Fruit fly (Drosophila melanogaster): ENCODE results near the gene sta.

Gene sta

dm6 chrX:1476848-1477247 is 6.4 kb downstream of the sta start, which contains the start of the genes Rab27 and mei-38 (continued):
- TF ChIP-seq hkb (optimal IDR thresholded peaks at IDR 0.05): no peak
- TF ChIP-seq hkb (GFP tag; IDR thresholded peaks at IDR 0.05): no peak
- peak; percentile 71; the same call in 3 of the 4 replicates for TF ChIP-seq Dll (GFP tag; IDR thresholded peaks at IDR 0.05; ENCODE audit: partially characterized antibody)
- no peak for TF ChIP-seq aop (GFP tag; IDR thresholded peaks at IDR 0.05)
- TF ChIP-seq Nf-YA (GFP tag; IDR thresholded peaks at IDR 0.05): no peak
- TF ChIP-seq Antp (GFP tag; optimal IDR thresholded peaks at IDR 0.05): peak; percentile 32
- TF ChIP-seq CG7786 (GFP tag; optimal IDR thresholded peaks at IDR 0.05): peak; percentile 36
- peak; percentile 73 for TF ChIP-seq CG16813 (GFP tag; IDR thresholded peaks at IDR 0.05; ENCODE audit: partially characterized antibody)
- TF ChIP-seq jumu (GFP tag; optimal IDR thresholded peaks at IDR 0.05): peak; percentile 44
- TF ChIP-seq CoRest (tag; optimal IDR thresholded peaks at IDR 0.05): peak; percentile 8
- TF ChIP-seq Bdp1 (GFP tag; optimal IDR thresholded peaks at IDR 0.05): peak; percentile 22
- TF ChIP-seq Optix (GFP tag; IDR thresholded peaks at IDR 0.05): no peak
- no peak for TF ChIP-seq CG2678 (tag; optimal IDR thresholded peaks at IDR 0.05)
- peak; percentile 27; the same call in 1 of the 2 replicates for TF ChIP-seq E2f1 (GFP tag; IDR thresholded peaks at IDR 0.05)
- TF ChIP-seq Kr (GFP tag; optimal IDR thresholded peaks at IDR 0.05): no peak
- no peak for TF ChIP-seq CG5180 (GFP tag; optimal IDR thresholded peaks at IDR 0.05)
- no peak for TF ChIP-seq CG1602 (GFP tag; optimal IDR thresholded peaks at IDR 0.05)
- TF ChIP-seq dysf (GFP tag; IDR thresholded peaks at IDR 0.05): no peak
- TF ChIP-seq E2f2 (GFP tag; IDR thresholded peaks at IDR 0.05): peak; percentile 97

- TF ChIP-seq HLH4C (GFP tag; IDR thresholded peaks at IDR 0.05; ENCODE audit: partially characterized antibody) (no peak), gsb-n (tag; optimal IDR thresholded peaks at IDR 0.05) (no peak), kah (GFP tag; optimal IDR thresholded peaks at IDR 0.05) (no peak), Sin3A (optimal IDR thresholded peaks at IDR 0.05) (no peak), stwl (tag; optimal IDR thresholded peaks at IDR 0.05) (no peak), scrt (GFP tag; optimal IDR thresholded peaks at IDR 0.05) (peak; percentile 92), CG12299 (tag; optimal IDR thresholded peaks at IDR 0.05) (no peak), CG9609 (GFP tag; optimal IDR thresholded peaks at IDR 0.05) (no peak), unpg (GFP tag; optimal IDR thresholded peaks at IDR 0.05) (no peak), amos (GFP tag; IDR thresholded peaks at IDR 0.05; ENCODE audit: partially characterized antibody) (no peak), Fer1 (GFP tag; optimal IDR thresholded peaks at IDR 0.05) (peak; percentile 87), Deaf1 (tag; optimal IDR thresholded peaks at IDR 0.05) (peak; percentile 43), CG4854 (GFP tag; optimal IDR thresholded peaks at IDR 0.05) (no peak), Drgx (GFP tag; IDR thresholded peaks at IDR 0.05) (0 out of 2 replicates have a peak, but pooled peaks have one; percentile 3), NC2β (GFP tag; optimal IDR thresholded peaks at IDR 0.05) (no peak), CG43689 (GFP tag; IDR thresholded peaks at IDR 0.05) (no peak)
Measured at dm6 chrX:1476436-1476835, 6.8 kb downstream of the sta start.

- TF ChIP-seq CG9932 (GFP tag; IDR thresholded peaks at IDR 0.05) (no peak), CG17328 (GFP tag; IDR thresholded peaks at IDR 0.05) (no peak), wek (GFP tag; optimal IDR thresholded peaks at IDR 0.05) (no peak), onecut (GFP tag; IDR thresholded peaks at IDR 0.05) (no peak), CG15011 (GFP tag; optimal IDR thresholded peaks at IDR 0.05) (no peak), CG1602 (GFP tag; optimal IDR thresholded peaks at IDR 0.05) (no peak), Oli (tag; optimal IDR thresholded peaks at IDR 0.05) (no peak), HLH4C (GFP tag; IDR thresholded peaks at IDR 0.05; ENCODE audit: partially characterized antibody) (no peak), CG16813 (GFP tag; IDR thresholded peaks at IDR 0.05; ENCODE audit: partially characterized antibody) (no peak), ham (GFP tag; IDR thresholded peaks at IDR 0.05) (no peak), CG17186 (GFP tag; optimal IDR thresholded peaks at IDR 0.05) (no peak), Eip74EF (GFP tag; optimal IDR thresholded peaks at IDR 0.05) (no peak), D19A (tag; optimal IDR thresholded peaks at IDR 0.05) (no peak), pfk (GFP tag; optimal IDR thresholded peaks at IDR 0.05) (no peak)
Measured at dm6 chrX:1472222-1472621, 11.0 kb downstream of the sta start, which contains the start of gene CG14780. Gene CG14780, plus strand, starts transcription at chrX:1472522.
